Fruit fly (Drosophila melanogaster): ENCODE data around the gene Noc1.

Noc1 gene

dm6 chr3L:11061200-11061599, 13.4 kb upstream of the Noc1 start, which contains the start of the genes CG6321 and Blos2 (continued):
- TF ChIP-seq ss (GFP tag; optimal IDR thresholded peaks at IDR 0.05) (peak; percentile 52 to 62), spab (GFP tag; optimal IDR thresholded peaks at IDR 0.05) (peak; percentile 43), topi (GFP tag; optimal IDR thresholded peaks at IDR 0.05) (peak; percentile 79), CG4318 (GFP tag; optimal IDR thresholded peaks at IDR 0.05) (peak; percentile 37), Eip78C (GFP tag) (peak; percentile 95), Lpt (GFP tag; optimal IDR thresholded peaks at IDR 0.05) (peak; percentile 61), CG10669 (GFP tag; optimal IDR thresholded peaks at IDR 0.05) (peak; percentile 58), esn (GFP tag; optimal IDR thresholded peaks at IDR 0.05) (peak; percentile 85), dac (GFP tag; optimal IDR thresholded peaks at IDR 0.05) (peak; percentile 13), CG10631 (GFP tag; optimal IDR thresholded peaks at IDR 0.05) (peak; percentile 69), svp (GFP tag) (no peak), eg (GFP tag; IDR thresholded peaks at IDR 0.05) (no peak; the same call in 1 of the 3 replicates), CG3032 (tag; optimal IDR thresholded peaks at IDR 0.05) (peak; percentile 73), CG32006 (GFP tag; optimal IDR thresholded peaks at IDR 0.05) (peak; percentile 81), Hr4 (GFP tag; optimal IDR thresholded peaks at IDR 0.05) (peak; percentile 80), CG8632 (GFP tag; optimal IDR thresholded peaks at IDR 0.05) (peak; percentile 60), CG34406 (GFP tag; optimal IDR thresholded peaks at IDR 0.05) (peak; percentile 74), Sox102F (GFP tag; optimal IDR thresholded peaks at IDR 0.05) (peak; percentile 66), OdsH (GFP tag; optimal IDR thresholded peaks at IDR 0.05) (peak; percentile 78), CG11762 (GFP tag; optimal IDR thresholded peaks at IDR 0.05; ENCODE audit: insufficient read depth) (peak; percentile 35), fkh (GFP tag; optimal IDR thresholded peaks at IDR 0.05) (peak; percentile 49), achi (GFP tag; optimal IDR thresholded peaks at IDR 0.05) (peak; percentile 73), CG6854 (GFP tag; optimal IDR thresholded peaks at IDR 0.05) (peak; percentile 19), vri (GFP tag; optimal IDR thresholded peaks at IDR 0.05) (peak; percentile 51), pdm3 (GFP tag; optimal IDR thresholded peaks at IDR 0.05) (peak; percentile 78), CG8119 (GFP tag; IDR thresholded peaks at IDR 0.05) (peak; percentile 81; the same call in 2 of the 3 replicates), lz (GFP tag; optimal IDR thresholded peaks at IDR 0.05) (peak; percentile 76), Smox (GFP tag; optimal IDR thresholded peaks at IDR 0.05) (peak; percentile 75)

dm6 chr3L:11062441-11062840, 12.1 kb upstream of the Noc1 start, which contains the start of gene CG32069:
TSS of gene CG32069 (minus strand) at chr3L:11062614.
- no peak for TF ChIP-seq achi (GFP tag; optimal IDR thresholded peaks at IDR 0.05)
- TF ChIP-seq Hr39 (GFP tag; optimal IDR thresholded peaks at IDR 0.05), result no peak
- no peak for TF ChIP-seq CG6854 (GFP tag; optimal IDR thresholded peaks at IDR 0.05)
- peak; percentile 5 for TF ChIP-seq fkh (GFP tag; optimal IDR thresholded peaks at IDR 0.05)
- TF ChIP-seq lz (GFP tag; optimal IDR thresholded peaks at IDR 0.05), result no peak
- peak; percentile 32 for TF ChIP-seq Eip78C (GFP tag)
- no peak for TF ChIP-seq Lpt (GFP tag; optimal IDR thresholded peaks at IDR 0.05)

dm6 chr3L:11064689-11065088, 9.9 kb upstream of the Noc1 start, which contains the start of the genes CG32075, CG45101 and SuUR:
TSS of gene CG32075 (minus strand) at chr3L:11064941.
TSS of gene CG45101 (plus strand) at chr3L:11064991.
TSS of gene SuUR (plus strand) at chr3L:11064991.
- TF ChIP-seq Ets96B (tag; optimal IDR thresholded peaks at IDR 0.05) (peak; percentile 75), CG34406 (GFP tag; optimal IDR thresholded peaks at IDR 0.05) (peak; percentile 82), Lpt (GFP tag; optimal IDR thresholded peaks at IDR 0.05) (peak; percentile 56), CG10669 (GFP tag; optimal IDR thresholded peaks at IDR 0.05) (peak; percentile 75), CG15336 (GFP tag; IDR thresholded peaks at IDR 0.05) (peak; percentile 75), lz (GFP tag; optimal IDR thresholded peaks at IDR 0.05) (peak; percentile 91), CG7368 (GFP tag; optimal IDR thresholded peaks at IDR 0.05) (peak; percentile 68), cyc (GFP tag; optimal IDR thresholded peaks at IDR 0.05) (peak; percentile 89), Blimp-1 (GFP tag; optimal IDR thresholded peaks at IDR 0.05) (no peak), Hr39 (GFP tag; optimal IDR thresholded peaks at IDR 0.05) (peak; percentile 92), svp (GFP tag) (no peak), CG11294 (GFP tag; IDR thresholded peaks at IDR 0.05) (peak; percentile 80; the same call in 1 of the 2 replicates), Gug (GFP tag; IDR thresholded peaks at IDR 0.05) (peak; percentile 79), esn (GFP tag; optimal IDR thresholded peaks at IDR 0.05) (peak; percentile 92), CG9139 (GFP tag; optimal IDR thresholded peaks at IDR 0.05) (no peak), CG16779 (tag; optimal IDR thresholded peaks at IDR 0.05) (no peak), acj6 (GFP tag; optimal IDR thresholded peaks at IDR 0.05) (peak; percentile 88), CG11762 (GFP tag; optimal IDR thresholded peaks at IDR 0.05; ENCODE audit: insufficient read depth) (peak; percentile 66), CG1621 (tag; optimal IDR thresholded peaks at IDR 0.05) (peak; percentile 21), CG6792 (GFP tag; optimal IDR thresholded peaks at IDR 0.05) (peak; percentile 80), CG6276 (GFP tag; optimal IDR thresholded peaks at IDR 0.05) (no peak), Sox15 (GFP tag; optimal IDR thresholded peaks at IDR 0.05) (peak; percentile 82), Smox (GFP tag; optimal IDR thresholded peaks at IDR 0.05) (no peak), CG8632 (GFP tag; optimal IDR thresholded peaks at IDR 0.05) (peak; percentile 73), Eip75B (GFP tag; optimal IDR thresholded peaks at IDR 0.05) (peak; percentile 83), CG31627 (GFP tag; optimal IDR thresholded peaks at IDR 0.05) (peak; percentile 92), spab (GFP tag; optimal IDR thresholded peaks at IDR 0.05) (peak; percentile 31), CG6163 (GFP tag; IDR thresholded peaks at IDR 0.05) (peak; percentile 70), Hr4 (GFP tag; optimal IDR thresholded peaks at IDR 0.05) (peak; percentile 88), Eip78C (GFP tag) (peak; percentile 92), CG8119 (GFP tag; IDR thresholded peaks at IDR 0.05) (peak; percentile 60; the same call in 2 of the 3 replicates)

Data from whole organism, prepupa.